Worm (Caenorhabditis elegans): ENCODE measurements around the gene srw-101.

DNA sequence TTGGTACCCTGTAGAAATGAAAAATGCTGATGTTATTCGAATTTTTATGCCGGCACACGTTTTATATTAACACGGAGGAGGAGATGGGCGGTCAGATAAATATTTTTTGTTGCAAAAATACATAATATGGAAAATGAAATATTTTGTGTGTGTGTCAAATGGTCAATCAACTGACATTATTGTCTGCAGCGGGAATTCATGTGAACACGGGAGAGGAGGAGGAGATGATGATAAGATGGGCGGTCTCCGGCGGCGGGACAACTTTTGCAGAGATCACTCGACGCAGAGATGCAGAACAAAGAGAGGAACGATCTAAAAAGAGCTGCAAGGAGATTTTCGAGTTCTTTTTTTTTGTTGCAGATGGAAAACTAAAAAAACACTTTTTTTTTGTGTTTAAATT, 49.7 kb downstream of the srw-101 start, which contains the start of gene dhs-13:
- TF ChIP-seq ets-7 (tag; optimal IDR thresholded peaks at IDR 0.05) (no peak), ama-1 (optimal IDR thresholded peaks at IDR 0.05) (no peak), ceh-13 (GFP tag; optimal IDR thresholded peaks at IDR 0.05) (no peak), hnd-1 (tag; optimal IDR thresholded peaks at IDR 0.05) (no peak), ceh-36 (tag; optimal IDR thresholded peaks at IDR 0.05) (no peak), aly-1 (tag; optimal IDR thresholded peaks at IDR 0.05) (no peak)

All from whole organism, early embryonic.